Fruit fly (Drosophila melanogaster) whole organism, pupa: ENCODE results near the gene ihog.

Experiments used
- CG4496 ChIP-seq: fragments of 200-800 bp; sonication (Bioruptor generic); IDR thresholded peaks from 3 replicates; pipeline ENCODE4 v1.3.6; 2022; ENCODE audit warnings: missing biosample characterization, missing genetic modification characterization
- Snoo ChIP-seq: fragments of 200-800 bp; sonication (Bioruptor generic); optimal IDR thresholded peaks from 3 replicates; lab custom pipeline; 2017; ENCODE audit warnings: missing biosample characterization, mild to moderate bottlenecking, missing genetic modification characterization, inconsistent platforms
- gl ChIP-seq: fragments of 200-800 bp; sonication (Bioruptor generic); optimal IDR thresholded peaks from 2 replicates; lab custom pipeline; 2018; ENCODE audit warnings: missing biosample characterization, mild to moderate bottlenecking, missing genetic modification characterization

DNA sequence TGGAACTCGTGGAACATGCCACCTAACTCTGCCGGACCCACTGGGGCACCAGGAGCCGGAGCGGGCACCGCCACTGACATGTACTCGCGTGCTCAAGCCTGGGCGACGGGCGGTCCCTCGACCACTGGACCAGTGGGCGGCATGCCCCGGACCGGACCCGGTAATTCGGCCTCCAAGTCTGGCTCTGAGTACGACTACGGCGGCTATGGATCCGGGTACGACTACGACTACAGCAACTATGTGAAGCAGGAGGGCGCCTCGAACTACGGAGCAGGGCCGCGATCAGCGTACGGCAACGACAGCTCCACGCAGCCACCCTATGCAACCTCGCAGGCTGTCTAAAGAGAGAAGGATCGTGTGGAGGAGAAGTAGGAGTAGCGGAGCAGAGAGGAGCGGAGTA is 23.5 kb downstream of the ihog start:
- no peak for TF ChIP-seq CG4496
- no peak for TF ChIP-seq Snoo (tag; lab: Kevin White, UChicago)
- no peak for TF ChIP-seq gl (tag; lab: Kevin White, UChicago)
